Fruit fly (Drosophila melanogaster) whole organism: ENCODE results near the gene CG43165.

Experiments
- CG8478 ChIP-seq: fragments of >200 bp; optimal IDR thresholded peaks from 2 replicates; lab custom pipeline; 2018; ENCODE audit warnings: inconsistent platforms
- Dll ChIP-seq: fragments of >200 bp; optimal IDR thresholded peaks from 2 replicates; lab custom pipeline; 2017
- EcR ChIP-seq, 2 experiments: fragments of >200 bp; optimal IDR thresholded peaks; 2 replicates each; lab custom pipeline; 2017; ENCODE audit warnings: missing biosample characterization in 2 of 2, missing genetic modification characterization in 2 of 2, missing genetic modification reagents in 2 of 2
- pan ChIP-seq: fragments of >200 bp; optimal IDR thresholded peaks from 2 replicates; lab custom pipeline; 2017
- psq ChIP-seq: fragments of >200 bp; optimal IDR thresholded peaks from 2 replicates; lab custom pipeline; 2017
- usp ChIP-seq: fragments of >200 bp; optimal IDR thresholded peaks from 2 replicates; lab custom pipeline; 2017; ENCODE audit warnings: missing biosample characterization, missing genetic modification characterization, mixed read lengths

The CG43165 gene

dm6 chr2L:3712949-3713416 lies 18.2 kb upstream of the CG43165 start, which contains the start of the genes CG31955 and CG2818:
TSS of gene CG31955 (minus strand) at chr2L:3713105.
TSS of gene CG2818 (plus strand) at chr2L:3713360.
- TF ChIP-seq EcR (GFP tag; optimal IDR thresholded peaks at IDR 0.05; lab: Kevin White, UChicago) (no peak), CG8478 (lab: Kevin White, UChicago) (no peak), pan (lab: Kevin White, UChicago) (no peak), Dll (no peak), usp (GFP tag; lab: Kevin White, UChicago) (no peak), psq (lab: Kevin White, UChicago) (no peak)

dm6 chr2L:3711665-3712064 lies 16.8 kb upstream of the CG43165 start, which contains the start of gene cutlet:
TSS of gene cutlet (minus strand) at chr2L:3711748.
- no peak for TF ChIP-seq pan (lab: Kevin White, UChicago)
- no peak for TF ChIP-seq CG8478 (lab: Kevin White, UChicago)
- TF ChIP-seq Dll: no peak
- no peak for TF ChIP-seq usp (GFP tag; lab: Kevin White, UChicago)
- TF ChIP-seq EcR (GFP tag; optimal IDR thresholded peaks at IDR 0.05; lab: Kevin White, UChicago): no peak
- no peak for TF ChIP-seq psq (lab: Kevin White, UChicago)

DNA sequence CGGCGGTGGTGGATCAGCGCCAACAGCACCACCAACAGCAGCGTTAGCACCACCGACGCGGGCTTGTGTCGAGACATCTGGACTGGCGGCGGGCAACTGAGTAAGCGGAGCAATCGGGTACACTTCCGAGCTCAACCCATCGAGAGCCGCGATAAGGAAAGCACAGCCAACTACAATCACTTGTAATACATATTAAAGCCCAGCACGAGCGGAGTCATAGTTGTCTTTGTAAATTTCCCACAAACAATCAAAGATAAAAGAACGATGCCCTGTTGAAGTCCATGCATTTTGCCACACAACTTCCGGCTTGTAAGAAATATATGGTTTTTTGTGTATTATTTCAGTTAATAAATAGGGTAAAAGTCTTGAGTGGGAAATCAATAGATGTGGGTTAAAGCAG lies 12.1 kb upstream of the CG43165 start, which contains the start of gene CG31777:
CG31777 (minus strand) TSS at position 101 of the 400 bp plus-strand sequence.
- TF ChIP-seq usp (GFP tag; lab: Kevin White, UChicago): no peak
- TF ChIP-seq pan (lab: Kevin White, UChicago): no peak
- no peak for TF ChIP-seq Dll
- TF ChIP-seq psq (lab: Kevin White, UChicago): no peak
- TF ChIP-seq CG8478 (lab: Kevin White, UChicago): no peak
- no peak for TF ChIP-seq EcR (GFP tag; optimal IDR thresholded peaks at IDR 0.05; lab: Kevin White, UChicago)

DNA sequence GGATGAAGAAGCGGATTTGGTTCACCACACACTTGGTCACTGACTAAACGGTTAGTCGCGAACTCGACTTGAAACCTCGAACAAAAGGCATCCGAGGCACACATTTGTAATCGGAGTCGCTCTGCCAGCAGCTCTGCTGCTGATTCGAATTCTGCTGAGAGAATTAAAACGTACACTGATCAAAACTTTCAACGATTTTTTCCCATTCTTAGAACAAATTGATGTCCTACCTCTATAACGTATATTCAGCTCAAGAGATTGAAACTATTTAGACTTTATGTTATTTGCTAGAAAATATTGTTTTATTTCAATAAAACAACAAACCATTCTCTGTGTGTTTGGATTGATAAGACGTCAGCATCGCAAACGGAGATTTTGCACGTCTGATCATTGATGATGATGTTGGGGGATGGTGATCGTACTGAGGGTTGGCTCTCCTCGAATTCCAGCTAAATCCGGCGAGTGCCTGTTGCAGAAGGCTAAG lies 10.7 kb upstream of the CG43165 start, which contains the start of gene CG31778:
CG31778 (minus strand) TSS at position 51 of the 484 bp plus-strand sequence.
- TF ChIP-seq EcR (GFP tag; optimal IDR thresholded peaks at IDR 0.05; lab: Kevin White, UChicago) (no peak), pan (lab: Kevin White, UChicago) (no peak), Dll (no peak), psq (lab: Kevin White, UChicago) (no peak), CG8478 (lab: Kevin White, UChicago) (no peak)

dm6 chr2L:3703260-3703659 lies 8.4 kb upstream of the CG43165 start, which contains the start of gene CG2816:
TSS of gene CG2816 (plus strand) at chr2L:3703659.
- no peak for TF ChIP-seq CG8478 (lab: Kevin White, UChicago)

dm6 chr2L:3701526-3701925 lies 6.7 kb upstream of the CG43165 start, which contains the start of gene CG43145:
TSS of gene CG43145 (plus strand) at chr2L:3701826.
- no peak for TF ChIP-seq Dll
- TF ChIP-seq psq (lab: Kevin White, UChicago): no peak
- TF ChIP-seq CG8478 (lab: Kevin White, UChicago): no peak
- TF ChIP-seq usp (GFP tag; lab: Kevin White, UChicago): no peak
- no peak for TF ChIP-seq pan (lab: Kevin White, UChicago)
- no peak for TF ChIP-seq EcR (GFP tag; optimal IDR thresholded peaks at IDR 0.05; lab: Kevin White, UChicago)

DNA sequence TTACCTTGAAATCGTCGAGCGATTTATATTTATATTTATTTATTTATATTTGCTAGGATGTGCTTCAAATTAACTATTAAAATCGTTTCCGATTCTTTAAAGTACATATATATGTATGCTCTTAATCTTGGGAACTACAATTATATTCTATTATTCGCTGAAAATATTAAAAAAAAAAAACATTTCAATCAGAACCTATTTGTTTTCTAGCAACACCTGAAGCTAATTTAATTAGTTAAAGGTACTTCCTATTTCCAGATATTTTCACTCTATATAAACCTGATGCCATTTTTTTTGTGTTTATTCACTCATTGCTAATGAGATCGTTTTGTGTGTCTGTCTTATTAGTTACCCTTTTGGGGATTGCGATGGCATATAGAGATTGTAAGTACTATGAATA lies 6.2 kb upstream of the CG43165 start, which contains the start of gene CG42467:
CG42467 (plus strand) TSS at position 301 of the 400 bp plus-strand sequence.
- TF ChIP-seq Dll: no peak
- TF ChIP-seq CG8478 (lab: Kevin White, UChicago): no peak
- TF ChIP-seq pan (lab: Kevin White, UChicago): no peak
- TF ChIP-seq usp (GFP tag; lab: Kevin White, UChicago): no peak
- TF ChIP-seq EcR (GFP tag; optimal IDR thresholded peaks at IDR 0.05; lab: Kevin White, UChicago): no peak
- no peak for TF ChIP-seq psq (lab: Kevin White, UChicago)

- TF ChIP-seq pan (lab: Kevin White, UChicago) (no peak), CG8478 (lab: Kevin White, UChicago) (no peak), usp (GFP tag; lab: Kevin White, UChicago) (no peak), EcR (GFP tag; optimal IDR thresholded peaks at IDR 0.05; lab: Kevin White, UChicago) (no peak), Dll (no peak), psq (lab: Kevin White, UChicago) (no peak)
Observed at dm6 chr2L:3700374-3700773, 5.6 kb upstream of the CG43165 start, which contains the start of gene Sfp24C1. TSS of gene Sfp24C1 (plus strand) at chr2L:3700674.

DNA sequence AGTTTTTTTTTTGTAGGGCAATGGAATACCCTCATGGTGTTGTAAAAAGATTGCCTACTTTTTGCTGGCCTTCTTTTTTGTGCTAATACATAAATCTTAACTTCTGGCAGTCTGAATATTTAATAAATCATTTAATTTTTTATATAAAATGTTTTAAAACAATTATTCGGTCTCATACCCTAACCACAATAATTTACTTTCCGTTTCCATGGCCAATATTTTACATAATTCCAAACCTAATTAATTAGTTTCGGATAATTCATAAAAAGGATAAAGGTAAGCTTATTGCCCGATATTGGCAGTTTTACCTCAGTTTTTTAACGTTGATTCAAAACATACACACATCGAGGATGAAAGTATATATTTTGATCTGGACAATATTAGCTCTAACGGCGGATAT lies 5.1 kb upstream of the CG43165 start, which contains the start of gene CG42465:
CG42465 (plus strand) TSS at position 301 of the 400 bp plus-strand sequence.
- no peak for TF ChIP-seq usp (GFP tag; lab: Kevin White, UChicago)
- TF ChIP-seq pan (lab: Kevin White, UChicago): no peak
- TF ChIP-seq EcR (GFP tag; optimal IDR thresholded peaks at IDR 0.05; lab: Kevin White, UChicago): no peak
- no peak for TF ChIP-seq CG8478 (lab: Kevin White, UChicago)

DNA sequence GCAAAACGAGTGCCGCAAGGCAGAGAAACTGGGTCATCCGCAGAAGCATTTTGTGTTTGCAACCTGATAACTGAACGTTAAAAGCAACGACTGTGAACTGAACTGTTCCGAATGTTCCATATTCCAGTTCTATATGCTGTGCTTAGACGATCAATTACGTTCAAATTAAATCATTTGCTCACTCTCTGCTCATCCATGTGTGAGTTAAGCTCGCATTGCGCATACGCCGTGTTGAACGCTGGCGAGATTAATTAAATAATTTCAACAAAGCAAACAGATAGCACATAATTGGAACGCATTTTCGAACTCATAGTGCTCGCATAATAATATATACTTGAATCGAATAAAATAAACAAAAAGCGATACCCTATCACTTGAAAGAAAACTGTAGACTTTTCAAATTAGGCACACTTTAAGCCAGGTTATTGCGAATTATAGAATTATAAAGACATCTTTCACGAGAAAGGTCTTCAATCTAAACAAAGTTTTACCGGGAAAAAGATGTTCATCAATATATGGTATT lies 4.2 kb upstream of the CG43165 start, which contains the start of the genes CG10031 and CG42464:
CG10031 (minus strand) TSS at position 101 of the 523 bp plus-strand sequence.
CG42464 (plus strand) TSS at position 473 of the 523 bp plus-strand sequence.
- TF ChIP-seq pan (lab: Kevin White, UChicago): no peak
- no peak for TF ChIP-seq Dll
- no peak for TF ChIP-seq EcR (GFP tag; optimal IDR thresholded peaks at IDR 0.05; lab: Kevin White, UChicago)
- TF ChIP-seq usp (GFP tag; lab: Kevin White, UChicago): no peak
- TF ChIP-seq CG8478 (lab: Kevin White, UChicago): no peak
- TF ChIP-seq psq (lab: Kevin White, UChicago): no peak

DNA sequence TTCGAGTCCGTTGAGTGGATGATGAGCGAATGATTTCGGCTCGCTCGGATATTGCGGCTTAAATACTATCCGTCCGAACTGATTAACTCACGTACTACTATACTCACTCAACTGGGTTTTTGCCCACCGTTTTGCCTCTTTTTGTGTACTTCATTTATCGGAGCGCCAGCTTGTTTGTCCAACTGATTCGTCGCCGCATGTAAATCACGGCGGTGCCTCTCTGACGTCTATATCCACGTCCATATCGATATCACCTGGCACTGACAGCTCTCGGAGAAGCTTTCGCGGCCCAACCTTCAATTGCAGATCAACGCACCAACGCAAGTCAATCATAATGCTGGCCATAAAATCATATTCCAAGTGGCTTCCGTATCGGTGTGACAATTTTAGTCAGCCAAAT lies 3.0 kb upstream of the CG43165 start, which contains the start of gene CG3604:
CG3604 (minus strand) TSS at position 101 of the 400 bp plus-strand sequence.
- no peak for TF ChIP-seq usp (GFP tag; lab: Kevin White, UChicago)
- TF ChIP-seq CG8478 (lab: Kevin White, UChicago): no peak
- TF ChIP-seq Dll: no peak
- no peak for TF ChIP-seq pan (lab: Kevin White, UChicago)
- TF ChIP-seq psq (lab: Kevin White, UChicago): no peak
- no peak for TF ChIP-seq EcR (GFP tag; optimal IDR thresholded peaks at IDR 0.05; lab: Kevin White, UChicago)
